Worm (Caenorhabditis elegans) whole organism, L2 larva: ENCODE measurements around the gene swip-10.
A peak's percentile ranks its signal among the peaks of the same experiment; 100 is the strongest.

Experiments used
- C34F6.9 ChIP-seq: fragments of 150-350 bp; optimal IDR thresholded peaks from 2 replicates; lab custom pipeline; 2014; ENCODE audit warnings: missing biosample characterization, missing genetic modification characterization
- R02D3.7 ChIP-seq: fragments of 150-350 bp; optimal IDR thresholded peaks from 2 replicates; lab custom pipeline; 2014; ENCODE audit warnings: missing biosample characterization, missing genetic modification characterization
- Y55F3AM.14 ChIP-seq: fragments of 200-800 bp; sonication (Bioruptor generic); optimal IDR thresholded peaks from 2 replicates; lab custom pipeline; 2018; ENCODE audit warnings: mild to moderate bottlenecking, missing genetic modification characterization, missing compliant biosample characterization
- ZK546.5 ChIP-seq: sonication (generic microtip); optimal IDR thresholded peaks from 2 replicates; lab custom pipeline; 2017; ENCODE audit warnings: missing biosample characterization, missing genetic modification characterization
- aly-2 ChIP-seq: fragments of 150-350 bp; optimal IDR thresholded peaks from 2 replicates; lab custom pipeline; 2014; ENCODE audit warnings: missing biosample characterization, missing genetic modification characterization
- blmp-1 ChIP-seq: sonication (generic microtip); optimal IDR thresholded peaks from 2 replicates; lab custom pipeline; 2017; ENCODE audit warnings: missing genetic modification characterization, mild to moderate bottlenecking, missing compliant biosample characterization, antibody characterized with exemption, moderate library complexity; ENCODE audit not compliant: insufficient read depth
- ceh-16 ChIP-seq: fragments of 150-350 bp; optimal IDR thresholded peaks from 2 replicates; lab custom pipeline; 2014; ENCODE audit warnings: missing biosample characterization, missing genetic modification characterization
- ceh-82 ChIP-seq: fragments of 150-350 bp; optimal IDR thresholded peaks from 2 replicates; lab custom pipeline; 2014; ENCODE audit warnings: missing biosample characterization, missing genetic modification characterization
- crh-2 ChIP-seq: sonication (generic microtip); optimal IDR thresholded peaks from 2 replicates; lab custom pipeline; 2017; ENCODE audit warnings: missing biosample characterization, missing genetic modification characterization
- dmd-4 ChIP-seq: sonication (generic microtip); optimal IDR thresholded peaks from 2 replicates; lab custom pipeline; 2017; ENCODE audit warnings: missing biosample characterization, missing genetic modification characterization
- elt-3 ChIP-seq: sonication (generic microtip); optimal IDR thresholded peaks from 2 replicates; lab custom pipeline; 2017; ENCODE audit warnings: missing biosample characterization, missing genetic modification characterization
- fos-1 ChIP-seq: fragments of 150-350 bp; optimal IDR thresholded peaks from 2 replicates; lab custom pipeline; 2014; ENCODE audit warnings: missing biosample characterization, missing genetic modification characterization
- lin-13 ChIP-seq: fragments of 150-350 bp; optimal IDR thresholded peaks from 2 replicates; lab custom pipeline; 2014; ENCODE audit warnings: missing biosample characterization, missing genetic modification reagents, missing genetic modification characterization
- mbf-1 ChIP-seq: sonication (generic microtip); optimal IDR thresholded peaks from 2 replicates; lab custom pipeline; 2017; ENCODE audit warnings: missing biosample characterization, missing genetic modification characterization
- mdl-1 ChIP-seq, 2 experiments: fragments of 150-350 bp in 1 of 2; sonication (generic microtip) in 1 of 2; optimal IDR thresholded peaks; 2 replicates each; lab custom pipeline; 2017; ENCODE audit warnings: missing biosample characterization in 2 of 2, missing genetic modification characterization in 2 of 2
- nhr-10 ChIP-seq: sonication (generic microtip); optimal IDR thresholded peaks from 2 replicates; lab custom pipeline; 2017; ENCODE audit warnings: missing biosample characterization, missing genetic modification characterization
- nhr-11 ChIP-seq: fragments of 150-350 bp; optimal IDR thresholded peaks from 2 replicates; lab custom pipeline; 2014; ENCODE audit warnings: missing biosample characterization, missing genetic modification characterization
- nhr-12 ChIP-seq: fragments of 150-350 bp; optimal IDR thresholded peaks from 2 replicates; lab custom pipeline; 2014; ENCODE audit warnings: missing biosample characterization, missing genetic modification characterization
- nhr-129 ChIP-seq: fragments of 150-350 bp; optimal IDR thresholded peaks from 2 replicates; lab custom pipeline; 2014; ENCODE audit warnings: missing biosample characterization, missing genetic modification characterization
- nhr-21 ChIP-seq: fragments of 150-350 bp; optimal IDR thresholded peaks from 2 replicates; lab custom pipeline; 2014; ENCODE audit warnings: missing biosample characterization, missing genetic modification characterization
- nhr-237 ChIP-seq: fragments of 150-350 bp; optimal IDR thresholded peaks from 2 replicates; lab custom pipeline; 2014; ENCODE audit warnings: missing biosample characterization, missing genetic modification characterization
- nhr-25 ChIP-seq: fragments of 150-350 bp; sonication (generic microtip); optimal IDR thresholded peaks from 3 replicates; lab custom pipeline; 2014; ENCODE audit warnings: missing biosample characterization, missing genetic modification characterization
- nhr-6 ChIP-seq: fragments of 150-350 bp; optimal IDR thresholded peaks from 2 replicates; lab custom pipeline; 2014; ENCODE audit warnings: missing biosample characterization, missing genetic modification characterization
- nhr-77 ChIP-seq: fragments of 150-350 bp; optimal IDR thresholded peaks from 2 replicates; lab custom pipeline; 2014; ENCODE audit warnings: missing biosample characterization, missing genetic modification characterization
- peb-1 ChIP-seq: fragments of 150-350 bp; optimal IDR thresholded peaks from 2 replicates; lab custom pipeline; 2014; ENCODE audit warnings: missing biosample characterization, missing genetic modification characterization
- sem-4 ChIP-seq: fragments of 150-350 bp; optimal IDR thresholded peaks from 2 replicates; lab custom pipeline; 2014; ENCODE audit warnings: missing biosample characterization, missing genetic modification reagents, missing genetic modification characterization
- skn-1 ChIP-seq: sonication (generic microtip); optimal IDR thresholded peaks from 2 replicates; lab custom pipeline; 2017; ENCODE audit warnings: missing biosample characterization, missing genetic modification characterization
- sma-3 ChIP-seq: sonication (generic microtip); optimal IDR thresholded peaks from 2 replicates; lab custom pipeline; 2016; ENCODE audit warnings: missing genetic modification reagents, missing genetic modification characterization, missing compliant biosample characterization
- sma-9 ChIP-seq, 2 experiments: fragments of 150-350 bp in 1 of 2; sonication (generic microtip) in 1 of 2; optimal IDR thresholded peaks; 2 replicates each; lab custom pipeline; 2014 to 2016; ENCODE audit warnings: missing genetic modification characterization in 2 of 2, mild to moderate bottlenecking in 1 of 2, missing biosample characterization in 1 of 2, missing compliant biosample characterization in 1 of 2, missing genetic modification reagents in 1 of 2, moderate library complexity in 1 of 2
- snpc-4 ChIP-seq: fragments of 150-350 bp; optimal IDR thresholded peaks from 2 replicates; lab custom pipeline; 2014; ENCODE audit warnings: missing biosample characterization, missing genetic modification characterization
- unc-39 ChIP-seq: fragments of 150-350 bp; optimal IDR thresholded peaks from 2 replicates; lab custom pipeline; 2014; ENCODE audit warnings: missing biosample characterization, missing genetic modification characterization
- unc-62 ChIP-seq: fragments of 150-350 bp; optimal IDR thresholded peaks from 2 replicates; lab custom pipeline; 2014; ENCODE audit warnings: missing biosample characterization, missing genetic modification reagents, missing genetic modification characterization
- zag-1 ChIP-seq: fragments of 150-350 bp; optimal IDR thresholded peaks from 2 replicates; lab custom pipeline; 2014; ENCODE audit warnings: missing biosample characterization, missing genetic modification characterization
- ztf-4 ChIP-seq: fragments of 150-350 bp; optimal IDR thresholded peaks from 2 replicates; lab custom pipeline; 2014; ENCODE audit warnings: missing biosample characterization, missing genetic modification characterization

swip-10 gene

DNA sequence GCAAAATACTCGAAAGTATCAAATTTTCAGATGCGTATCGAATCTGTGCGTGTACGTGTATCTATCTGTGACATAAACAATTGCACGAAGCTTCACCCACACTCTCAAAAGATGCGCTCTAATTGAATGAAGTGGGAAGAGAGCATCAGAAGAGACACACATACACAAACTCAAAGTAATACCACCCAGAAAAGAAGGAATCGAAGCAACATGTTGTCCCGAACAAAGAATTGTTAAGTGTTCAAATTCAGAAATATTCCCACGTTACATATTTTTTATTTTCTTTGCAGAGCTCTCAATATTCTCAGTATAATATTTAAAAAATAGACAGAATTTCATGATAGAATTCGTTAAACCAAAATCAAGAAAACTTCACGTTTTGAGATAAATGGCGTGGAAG is 18.9 kb upstream of the swip-10 start:
- TF ChIP-seq sma-9 (GFP tag; optimal IDR thresholded peaks at IDR 0.05; lab: Kevin White, UChicago) (no peak), sma-9 (tag; optimal IDR thresholded peaks at IDR 0.05; lab: Kevin White, UChicago) (no peak), nhr-10 (tag; lab: Kevin White, UChicago) (no peak), dmd-4 (peak; percentile 30)

DNA sequence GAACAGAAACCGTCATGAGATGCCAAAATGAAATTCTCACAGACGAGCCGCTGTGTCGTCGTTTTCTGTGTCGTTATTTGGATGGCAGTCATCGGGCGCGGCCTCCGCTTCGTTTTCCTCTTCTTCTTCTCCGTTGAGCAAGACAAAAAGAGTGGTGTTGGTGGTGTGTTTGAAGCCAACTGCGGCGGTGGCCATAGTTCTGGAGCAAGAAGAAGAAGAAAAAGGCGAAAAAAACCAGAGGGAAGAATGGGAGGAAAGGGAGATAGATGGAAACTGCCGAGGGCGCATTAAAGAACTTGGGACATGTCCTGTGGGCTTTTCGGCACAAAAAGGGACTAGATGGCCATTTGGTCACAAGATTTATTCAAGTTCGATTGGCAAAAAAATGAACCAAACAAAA is 13.6 kb upstream of the swip-10 start, which contains the start of gene F53B1.9:
TSS of gene F53B1.9 (minus strand) at position 195 of the 400 bp plus-strand sequence.
- no peak for TF ChIP-seq ztf-4
- no peak for TF ChIP-seq nhr-129 (tag; lab: Kevin White, UChicago)
- no peak for TF ChIP-seq peb-1 (tag; lab: Kevin White, UChicago)
- TF ChIP-seq dmd-4, result no peak
- no peak for TF ChIP-seq ceh-16 (tag; lab: Kevin White, UChicago)

- TF ChIP-seq nhr-10 (tag; lab: Kevin White, UChicago) (no peak), unc-62 (no peak), nhr-129 (tag; lab: Kevin White, UChicago) (no peak), R02D3.7 (tag; lab: Kevin White, UChicago) (no peak), snpc-4 (no peak), nhr-25 (tag; lab: Kevin White, UChicago) (no peak), nhr-77 (tag; lab: Kevin White, UChicago) (no peak), sem-4 (tag; lab: Kevin White, UChicago) (no peak), nhr-12 (no peak), aly-2 (tag; lab: Kevin White, UChicago) (no peak), unc-39 (tag; lab: Kevin White, UChicago) (no peak), fos-1 (tag; lab: Kevin White, UChicago) (no peak), crh-2 (no peak), C34F6.9 (tag; lab: Kevin White, UChicago) (no peak), nhr-21 (tag; lab: Kevin White, UChicago) (no peak), mbf-1 (tag; lab: Kevin White, UChicago) (no peak), ceh-16 (tag; lab: Kevin White, UChicago) (no peak), ZK546.5 (no peak)
- TF ChIP-seq, all 48 proteins: peak for 0
These were observed 12.1 kb upstream of the swip-10 start, which contains the start of gene F53B1.8 for ce11 chrX:2130141-2130540. TSS of gene F53B1.8 (minus strand) at chrX:2130241.

- TF ChIP-seq nhr-11 (tag; lab: Kevin White, UChicago), result no peak
- TF ChIP-seq elt-3 (tag; lab: Kevin White, UChicago), result no peak
- TF ChIP-seq skn-1, result no peak
- TF ChIP-seq Y55F3AM.14 (GFP tag; lab: Kevin White, UChicago), result no peak
- no peak for TF ChIP-seq nhr-129 (tag; lab: Kevin White, UChicago)
- no peak for TF ChIP-seq nhr-12
These were observed 2.9 kb upstream of the swip-10 start, which contains the start of gene gpa-5 for ce11 chrX:2120961-2121360. TSS of gene gpa-5 (minus strand) at chrX:2121061.

ce11 chrX:2116304-2116867 is 1.7 kb downstream of the swip-10 start:
- no peak for TF ChIP-seq nhr-11 (tag; lab: Kevin White, UChicago)
- peak; percentile 23 for TF ChIP-seq sem-4 (tag; lab: Kevin White, UChicago)
- peak; percentile 64 for TF ChIP-seq nhr-21 (tag; lab: Kevin White, UChicago)
- peak in 1 of 2 experiments; percentile 12 for TF ChIP-seq mdl-1 (tag; optimal IDR thresholded peaks at IDR 0.05; lab: Kevin White, UChicago)
- TF ChIP-seq Y55F3AM.14 (GFP tag; lab: Kevin White, UChicago), result no peak
- peak; percentile 31 for TF ChIP-seq nhr-25 (tag; lab: Kevin White, UChicago)

ce11 chrX:2114171-2114570 is 3.9 kb downstream of the swip-10 start:
- no peak for TF ChIP-seq blmp-1
- no peak for TF ChIP-seq skn-1
- no peak for TF ChIP-seq nhr-6 (tag; lab: Kevin White, UChicago)
- TF ChIP-seq sma-9 (GFP tag; optimal IDR thresholded peaks at IDR 0.05; lab: Kevin White, UChicago), result no peak
- TF ChIP-seq sma-9 (tag; optimal IDR thresholded peaks at IDR 0.05; lab: Kevin White, UChicago), result no peak
- TF ChIP-seq nhr-237 (tag; lab: Kevin White, UChicago), result no peak
- TF ChIP-seq C34F6.9 (tag; lab: Kevin White, UChicago), result no peak
- TF ChIP-seq sma-3, result no peak
- no peak for TF ChIP-seq R02D3.7 (tag; lab: Kevin White, UChicago)
- TF ChIP-seq peb-1 (tag; lab: Kevin White, UChicago), result no peak
- no peak for TF ChIP-seq nhr-77 (tag; lab: Kevin White, UChicago)
- no peak for TF ChIP-seq elt-3 (tag; lab: Kevin White, UChicago)
- no peak for TF ChIP-seq lin-13 (GFP tag; lab: Kevin White, UChicago)
- no peak for TF ChIP-seq ceh-82 (tag; lab: Kevin White, UChicago)
- no peak for TF ChIP-seq snpc-4
- TF ChIP-seq nhr-11 (tag; lab: Kevin White, UChicago), result no peak
- TF ChIP-seq zag-1 (tag; lab: Kevin White, UChicago), result no peak
